Worm (Caenorhabditis elegans) whole organism, L4 larva: ENCODE results near the gene srsx-26.

ENCODE experiments used
- F10B5.3 ChIP-seq: sonication (generic microtip); optimal IDR thresholded peaks from 2 replicates; lab custom pipeline; 2016; ENCODE audit warnings: mild to moderate bottlenecking, missing genetic modification characterization, missing compliant biosample characterization
- F37D6.2 ChIP-seq: sonication (generic microtip); optimal IDR thresholded peaks from 2 replicates; lab custom pipeline; 2016; ENCODE audit warnings: mild to moderate bottlenecking, missing genetic modification characterization, missing compliant biosample characterization
- T20F7.1 ChIP-seq: fragments of 200-800 bp; sonication (Bioruptor generic); optimal IDR thresholded peaks from 2 replicates; lab custom pipeline; 2018; ENCODE audit warnings: mild to moderate bottlenecking, missing genetic modification characterization, missing compliant biosample characterization
- Y48G9A.11 ChIP-seq: fragments of 200-800 bp; sonication (Bioruptor generic); IDR thresholded peaks from 2 replicates; pipeline ENCODE4 v1.3.6; 2022; ENCODE audit warnings: missing genetic modification reagents, missing genetic modification characterization, missing compliant biosample characterization
- ZK337.2 ChIP-seq: fragments of 200-800 bp; sonication (Bioruptor generic); IDR thresholded peaks from 2 replicates; pipeline ENCODE4 v1.3.6; 2022; ENCODE audit warnings: missing genetic modification reagents, missing genetic modification characterization, missing compliant biosample characterization
- ZK546.5 ChIP-seq, 2 experiments: sonication (generic microtip); optimal IDR thresholded peaks; 2 replicates each; lab custom pipeline; 2017; ENCODE audit warnings: missing biosample characterization in 2 of 2, missing genetic modification characterization in 2 of 2
- aha-1 ChIP-seq: fragments of 150-350 bp; peaks from one replicate; lab custom pipeline; 2014; ENCODE audit warnings: missing biosample characterization, missing genetic modification characterization
- ama-1 ChIP-seq: fragments of 150-350 bp; optimal IDR thresholded peaks from 2 replicates; lab custom pipeline; 2014; ENCODE audit warnings: inconsistent platforms, mixed read lengths
- arid-1 ChIP-seq: fragments of 200-800 bp; sonication (Bioruptor generic); conservative IDR thresholded peaks from 2 replicates; pipeline ENCODE4 v1.3.6; 2022; ENCODE audit warnings: missing genetic modification reagents, missing genetic modification characterization, missing compliant biosample characterization
- ceh-28 ChIP-seq: fragments of 150-350 bp; optimal IDR thresholded peaks from 2 replicates; lab custom pipeline; 2014; ENCODE audit warnings: missing biosample characterization, missing genetic modification reagents, missing genetic modification characterization
- ceh-32 ChIP-seq: sonication (generic microtip); optimal IDR thresholded peaks from 2 replicates; lab custom pipeline; 2016; ENCODE audit warnings: mild to moderate bottlenecking, missing genetic modification characterization, missing compliant biosample characterization; ENCODE audit not compliant: poor library complexity
- ceh-62 ChIP-seq: sonication (generic microtip); optimal IDR thresholded peaks from 2 replicates; lab custom pipeline; 2017; ENCODE audit warnings: missing biosample characterization, missing genetic modification characterization
- ceh-82 ChIP-seq: sonication (generic microtip); optimal IDR thresholded peaks from 2 replicates; lab custom pipeline; 2017; ENCODE audit warnings: missing biosample characterization, missing genetic modification characterization
- daf-16 ChIP-seq, 3 experiments: sonication (generic microtip); optimal IDR thresholded peaks; 2 replicates each; lab custom pipeline; 2016 to 2017; ENCODE audit warnings: missing genetic modification characterization in 3 of 3, missing genetic modification reagents in 3 of 3, mild to moderate bottlenecking in 2 of 3, missing compliant biosample characterization in 2 of 3, missing biosample characterization in 1 of 3, moderate library complexity in 1 of 3
- daf-8 ChIP-seq: fragments of 200-800 bp; sonication (Bioruptor generic); IDR thresholded peaks from 2 replicates; pipeline ENCODE4 v1.3.6; 2022; ENCODE audit warnings: missing genetic modification characterization, missing compliant biosample characterization
- dmd-6 ChIP-seq: fragments of 200-800 bp; sonication (Bioruptor generic); IDR thresholded peaks from 2 replicates; pipeline ENCODE4 v1.3.6; 2022; ENCODE audit warnings: missing genetic modification reagents, missing genetic modification characterization, missing compliant biosample characterization
- dmd-8 ChIP-seq: fragments of 200-800 bp; sonication (Bioruptor generic); IDR thresholded peaks from 2 replicates; pipeline ENCODE4 v1.3.6; 2022; ENCODE audit warnings: missing genetic modification characterization, missing compliant biosample characterization
- dve-1 ChIP-seq: sonication (generic microtip); optimal IDR thresholded peaks from 2 replicates; lab custom pipeline; 2017; ENCODE audit warnings: antibody characterized with exemption, mild to moderate bottlenecking, missing genetic modification characterization, missing compliant biosample characterization; ENCODE audit not compliant: insufficient read depth
- fos-1 ChIP-seq: fragments of 150-350 bp; optimal IDR thresholded peaks from 2 replicates; lab custom pipeline; 2014; ENCODE audit warnings: missing biosample characterization, missing genetic modification characterization
- hif-1 ChIP-seq, 2 experiments: sonication (generic microtip); optimal IDR thresholded peaks; 2 replicates each; lab custom pipeline; 2016 to 2017; ENCODE audit warnings: missing compliant biosample characterization in 2 of 2, missing genetic modification characterization in 2 of 2, missing genetic modification reagents in 2 of 2, missing genotype in 2 of 2, mild to moderate bottlenecking in 1 of 2
- hlh-30 ChIP-seq: sonication (generic microtip); optimal IDR thresholded peaks from 2 replicates; lab custom pipeline; 2017; ENCODE audit warnings: antibody characterized with exemption, mild to moderate bottlenecking, missing genetic modification characterization, missing compliant biosample characterization; ENCODE audit not compliant: insufficient read depth
- hmg-1.1 ChIP-seq: fragments of 200-800 bp; sonication (Bioruptor generic); IDR thresholded peaks from 2 replicates; pipeline ENCODE4 v1.3.6; 2022; ENCODE audit warnings: missing genetic modification reagents, missing genetic modification characterization, missing compliant biosample characterization
- jun-1 ChIP-seq: fragments of 150-350 bp; optimal IDR thresholded peaks from 2 replicates; lab custom pipeline; 2014; ENCODE audit warnings: missing biosample characterization, missing genetic modification reagents, missing genetic modification characterization
- lin-1 ChIP-seq: fragments of 200-800 bp; sonication (Bioruptor generic); IDR thresholded peaks from 2 replicates; pipeline ENCODE4 v1.3.6; 2022; ENCODE audit warnings: missing genetic modification reagents, missing genetic modification characterization, missing compliant biosample characterization
- lin-13 ChIP-seq: fragments of 150-350 bp; optimal IDR thresholded peaks from 2 replicates; lab custom pipeline; 2014; ENCODE audit warnings: missing biosample characterization, missing genetic modification reagents, missing genetic modification characterization
- mep-1 ChIP-seq: fragments of 150-350 bp; sonication (generic microtip); optimal IDR thresholded peaks from 3 replicates; lab custom pipeline; 2014; ENCODE audit warnings: missing biosample characterization, missing genetic modification characterization
- nhr-11 ChIP-seq: fragments of 150-350 bp; optimal IDR thresholded peaks from 2 replicates; lab custom pipeline; 2014; ENCODE audit warnings: missing biosample characterization, missing genetic modification characterization
- nhr-237 ChIP-seq: sonication (generic microtip); optimal IDR thresholded peaks from 2 replicates; lab custom pipeline; 2017; ENCODE audit warnings: missing biosample characterization, missing genetic modification characterization
- nhr-25 ChIP-seq: sonication (generic microtip); optimal IDR thresholded peaks from 2 replicates; lab custom pipeline; 2017; ENCODE audit warnings: missing genetic modification characterization, mild to moderate bottlenecking, missing compliant biosample characterization, antibody characterized with exemption, moderate library complexity, borderline replicate concordance; ENCODE audit not compliant: insufficient read depth
- nhr-28 ChIP-seq: fragments of 150-350 bp; optimal IDR thresholded peaks from 2 replicates; lab custom pipeline; 2014; ENCODE audit warnings: missing biosample characterization, missing genetic modification characterization
- nhr-76 ChIP-seq: fragments of 150-350 bp; optimal IDR thresholded peaks from 2 replicates; lab custom pipeline; 2014; ENCODE audit warnings: missing biosample characterization, missing genetic modification characterization
- nhr-77 ChIP-seq: fragments of 150-350 bp; optimal IDR thresholded peaks from 2 replicates; lab custom pipeline; 2014; ENCODE audit warnings: missing biosample characterization, missing genetic modification characterization
- php-3 ChIP-seq: fragments of 200-800 bp; sonication (Bioruptor generic); IDR thresholded peaks from 2 replicates; pipeline ENCODE4 v1.3.6; 2022; ENCODE audit warnings: missing genetic modification reagents, missing genetic modification characterization, missing compliant biosample characterization
- pqm-1 ChIP-seq: sonication (generic microtip); optimal IDR thresholded peaks from 2 replicates; lab custom pipeline; 2017; ENCODE audit warnings: missing biosample characterization, missing genetic modification characterization
- saeg-2 ChIP-seq: fragments of 200-800 bp; sonication (Bioruptor generic); IDR thresholded peaks from 2 replicates; pipeline ENCODE4 v1.3.6; 2022; ENCODE audit warnings: missing genetic modification reagents, missing genetic modification characterization, missing compliant biosample characterization
- tra-1 ChIP-seq: fragments of 200-800 bp; sonication (Bioruptor generic); IDR thresholded peaks from 2 replicates; pipeline ENCODE4 v1.3.6; 2022; ENCODE audit warnings: missing genetic modification reagents, missing genetic modification characterization, missing compliant biosample characterization
- unc-62 ChIP-seq, 3 experiments: fragments of 150-350 bp in 1 of 3; sonication (generic microtip); optimal IDR thresholded peaks in 2 of 3; peaks in 1 of 3; 1 replicate in 1 of 3; 2 replicates in 2 of 3; lab custom pipeline; 2014 to 2017; ENCODE audit warnings: missing biosample characterization in 3 of 3, missing genetic modification characterization in 3 of 3, missing genetic modification reagents in 3 of 3, missing genotype in 1 of 3
- vab-7 ChIP-seq: fragments of 200-800 bp; sonication (Bioruptor generic); IDR thresholded peaks from 2 replicates; pipeline ENCODE4 v1.3.6; 2022; ENCODE audit warnings: missing genetic modification reagents, missing genetic modification characterization, missing compliant biosample characterization
- zfp-3 ChIP-seq: fragments of 200-800 bp; sonication (Bioruptor generic); conservative IDR thresholded peaks from 2 replicates; pipeline ENCODE4 v1.3.6; 2022; ENCODE audit warnings: missing genetic modification reagents, missing genetic modification characterization, missing compliant biosample characterization
- zip-11 ChIP-seq: fragments of 200-800 bp; sonication (Bioruptor generic); IDR thresholded peaks from 2 replicates; pipeline ENCODE4 v1.3.6; 2022; ENCODE audit warnings: missing genetic modification characterization, missing compliant biosample characterization
- ztf-11 ChIP-seq: fragments of 150-350 bp; optimal IDR thresholded peaks from 2 replicates; lab custom pipeline; 2014; ENCODE audit warnings: missing biosample characterization, missing genetic modification characterization
- ztf-7 ChIP-seq: fragments of 150-350 bp; optimal IDR thresholded peaks from 2 replicates; lab custom pipeline; 2014; ENCODE audit warnings: missing biosample characterization, missing genetic modification characterization

Gene srsx-26

ce11 chrV:10152278-10152677 lies 3.8 kb downstream of the srsx-26 start, which contains the start of gene srsx-28:
Gene srsx-28 (plus strand): TSS chrV:10152578.
- TF ChIP-seq fos-1 (tag; lab: Kevin White, UChicago) (no peak), unc-62 (GFP tag; optimal IDR thresholded peaks at IDR 0.05 in 1 of 2; lab: Kevin White, UChicago) (peak in 1 of 2 experiments; percentile 57), unc-62 (tag; optimal IDR thresholded peaks at IDR 0.05; lab: Kevin White, UChicago) (no peak)
- TF ChIP-seq, all 104 proteins: peak for 1

DNA sequence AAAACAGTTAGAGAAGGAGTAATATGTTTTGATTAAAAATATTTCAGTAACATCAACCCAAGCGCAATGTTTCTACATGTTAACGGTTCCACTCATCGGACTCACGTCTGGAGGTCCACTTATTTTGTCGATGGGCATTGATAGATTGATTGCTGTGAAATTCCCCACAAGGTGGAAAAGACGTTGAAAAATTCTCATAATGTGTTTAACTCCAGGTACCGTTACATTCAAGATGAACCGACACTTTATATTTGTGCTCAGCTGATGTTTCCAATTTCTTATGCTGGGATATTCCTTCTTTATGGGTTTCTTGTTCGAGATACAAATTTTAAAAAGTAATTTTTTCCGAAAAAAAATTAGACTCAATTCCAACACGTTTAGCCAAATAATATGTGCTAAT lies 4.6 kb downstream of the srsx-26 start:
- TF ChIP-seq nhr-25 (tag; lab: Kevin White, UChicago) (no peak), ZK337.2 (GFP tag; lab: Robert Waterston, UW) (no peak), aha-1 (tag; lab: Kevin White, UChicago) (peak; percentile 94)
- TF ChIP-seq, all 104 proteins: peak for 1

- no peak for TF ChIP-seq F37D6.2 (tag; lab: Kevin White, UChicago)
- no peak for TF ChIP-seq pqm-1 (tag; lab: Kevin White, UChicago)
- TF ChIP-seq zip-11 (GFP tag; lab: Robert Waterston, UW), result no peak
- TF ChIP-seq tra-1, result no peak
These were observed 6.2 kb downstream of the srsx-26 start, which contains the start of gene srsx-29 for ce11 chrV:10154698-10155097. Gene srsx-29 (plus strand): TSS chrV:10154998.

ce11 chrV:10158528-10158927 lies 10.1 kb downstream of the srsx-26 start, which contains the start of gene srsx-30:
Gene srsx-30 (plus strand): TSS chrV:10158828.
- TF ChIP-seq mep-1 (tag; lab: Kevin White, UChicago) (no peak), nhr-11 (no peak), ztf-11 (tag; lab: Kevin White, UChicago) (no peak), saeg-2 (no peak), arid-1 (GFP tag; lab: Robert Waterston, UW) (no peak), nhr-237 (tag; lab: Kevin White, UChicago) (no peak), nhr-76 (tag; lab: Kevin White, UChicago) (no peak), F37D6.2 (tag; lab: Kevin White, UChicago) (no peak), vab-7 (GFP tag; lab: Robert Waterston, UW) (no peak), dve-1 (tag; lab: Kevin White, UChicago) (no peak), php-3 (GFP tag; lab: Robert Waterston, UW) (no peak), T20F7.1 (GFP tag; lab: Kevin White, UChicago) (no peak), zfp-3 (GFP tag; lab: Robert Waterston, UW) (no peak), hif-1 (tag; optimal IDR thresholded peaks at IDR 0.05; lab: Kevin White, UChicago) (no peak), ceh-62 (tag; lab: Kevin White, UChicago) (no peak), nhr-77 (tag; lab: Kevin White, UChicago) (no peak), aha-1 (tag; lab: Kevin White, UChicago) (no peak), ztf-7 (tag; lab: Kevin White, UChicago) (no peak), ceh-32 (tag; lab: Kevin White, UChicago) (no peak), lin-1 (GFP tag; lab: Robert Waterston, UW) (no peak)

DNA sequence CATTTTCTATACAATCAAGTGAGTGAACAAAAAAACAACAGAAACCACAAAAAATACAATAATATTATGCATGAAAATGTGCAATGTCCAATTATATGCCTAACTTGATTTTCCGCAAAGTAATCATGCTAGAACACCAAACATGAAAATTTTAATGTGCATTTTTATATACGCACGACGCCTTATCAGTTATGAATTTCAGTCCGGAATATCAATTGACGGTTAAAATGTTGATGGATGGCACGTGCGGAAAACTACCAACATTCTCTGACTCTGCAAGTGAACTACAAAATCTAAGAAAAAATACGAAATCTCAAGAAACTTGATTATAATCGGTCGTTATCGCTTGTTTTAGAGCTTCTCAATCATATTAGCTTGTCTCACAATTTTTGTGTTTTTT lies 11.5 kb downstream of the srsx-26 start:
- TF ChIP-seq daf-16 (GFP tag; optimal IDR thresholded peaks at IDR 0.05; lab: Kevin White, UChicago), result no peak
- TF ChIP-seq daf-16 (tag; optimal IDR thresholded peaks at IDR 0.05; lab: Kevin White, UChicago), result peak; percentile 66
- TF ChIP-seq dmd-6 (GFP tag; lab: Robert Waterston, UW), result peak; percentile 82
- no peak for TF ChIP-seq Y48G9A.11 (GFP tag; lab: Robert Waterston, UW)
- peak; percentile 31 for TF ChIP-seq nhr-77 (tag; lab: Kevin White, UChicago)
- TF ChIP-seq ceh-28 (tag; lab: Kevin White, UChicago), result no peak
- peak; percentile 1 for TF ChIP-seq pqm-1 (tag; lab: Kevin White, UChicago)
- no peak for TF ChIP-seq hmg-1.1 (GFP tag; lab: Robert Waterston, UW)
- peak; percentile 42 for TF ChIP-seq hlh-30 (tag; lab: Kevin White, UChicago)
- TF ChIP-seq F10B5.3 (tag; lab: Kevin White, UChicago), result no peak
- no peak for TF ChIP-seq nhr-11
- no peak for TF ChIP-seq ZK546.5 (tag; optimal IDR thresholded peaks at IDR 0.05; lab: Kevin White, UChicago)
- no peak for TF ChIP-seq nhr-25 (tag; lab: Kevin White, UChicago)
- no peak for TF ChIP-seq daf-8
- no peak for TF ChIP-seq ama-1 (lab: Kevin White, UChicago)
- TF ChIP-seq lin-13 (GFP tag; lab: Kevin White, UChicago), result no peak
- TF ChIP-seq dmd-8 (GFP tag; lab: Robert Waterston, UW), result no peak
- no peak for TF ChIP-seq ceh-82 (tag; lab: Kevin White, UChicago)
- TF ChIP-seq nhr-28 (tag; lab: Kevin White, UChicago), result peak; percentile 54
- TF ChIP-seq ceh-62 (tag; lab: Kevin White, UChicago), result no peak
- no peak for TF ChIP-seq jun-1 (tag; lab: Kevin White, UChicago)
